Worm (Caenorhabditis elegans): ENCODE data around the gene orc-5.

The orc-5 gene

DNA sequence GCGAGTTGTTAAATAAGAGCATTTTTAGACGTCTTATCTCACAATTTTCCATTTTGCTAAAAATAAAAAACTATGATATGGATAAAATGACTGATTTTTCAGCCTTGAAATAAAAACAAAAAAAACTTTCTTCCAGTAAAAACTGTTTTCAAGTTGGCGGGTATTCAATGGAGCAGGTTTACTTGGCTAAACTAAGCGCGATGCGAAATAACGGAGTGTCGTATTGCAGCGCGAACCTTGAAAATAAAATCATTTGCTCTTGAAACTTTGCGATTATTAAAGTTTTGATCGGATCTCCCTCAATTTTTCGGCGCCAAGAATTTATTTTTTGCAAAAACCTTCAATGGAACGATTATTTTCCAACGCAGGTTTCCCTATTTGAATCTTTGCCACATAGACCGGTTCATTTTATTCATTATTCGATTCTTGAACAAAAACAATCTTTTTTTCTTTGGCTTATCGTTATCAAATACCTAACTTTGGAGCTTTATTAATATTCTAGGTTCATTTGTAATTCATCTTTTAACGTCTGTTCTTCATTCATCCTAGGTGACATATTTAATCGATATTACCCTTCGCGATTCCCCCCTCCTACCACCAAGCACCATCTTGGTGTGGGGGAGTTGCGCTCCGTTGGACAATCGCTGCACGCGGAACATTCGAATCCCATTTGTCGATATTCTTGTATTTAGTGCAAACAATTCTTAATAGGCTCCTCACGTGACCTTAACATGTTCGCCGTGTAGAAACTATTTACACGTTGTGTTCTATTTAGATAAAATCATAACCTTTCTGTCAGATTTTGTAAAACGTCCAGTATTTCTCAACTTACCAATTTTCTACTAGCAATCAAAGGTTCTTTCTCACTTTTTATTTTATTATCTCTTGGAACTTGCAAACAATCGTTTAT, at the start of gene orc-5, which contains the start of gene cyb-1:
Gene orc-5, minus strand, starts transcription at position 62 of the 910 bp plus-strand sequence.
Gene cyb-1, plus strand, starts transcription at position 690 of the 910 bp plus-strand sequence.
- peak; percentile 59 for TF ChIP-seq F33H1.4 (GFP tag; IDR thresholded peaks at IDR 0.05)
- no peak for TF ChIP-seq repo-1 (tag; optimal IDR thresholded peaks at IDR 0.05)
- no peak for TF ChIP-seq lir-1 (GFP tag; conservative IDR thresholded peaks at IDR 0.05)
- TF ChIP-seq F23B12.7 (tag; optimal IDR thresholded peaks at IDR 0.05; ENCODE audit: insufficient read depth): peak; percentile 56
- peak; percentile 99 for TF ChIP-seq attf-3 (GFP tag; conservative IDR thresholded peaks at IDR 0.05)
- no peak for TF ChIP-seq nhr-120 (GFP tag; IDR thresholded peaks at IDR 0.05)
- no peak for TF ChIP-seq Y79H2A.3 (GFP tag; conservative IDR thresholded peaks at IDR 0.05)
- peak; percentile 65 for TF ChIP-seq ceh-91 (GFP tag; IDR thresholded peaks at IDR 0.05)
- TF ChIP-seq mcd-1 (GFP tag; IDR thresholded peaks at IDR 0.05): peak; percentile 83
- no peak for TF ChIP-seq ZK185.1 (tag; optimal IDR thresholded peaks at IDR 0.05; ENCODE audit: poor library complexity, severe bottlenecking)
- peak; percentile 31; the same call in 1 of the 2 replicates for TF ChIP-seq hmg-1.2 (GFP tag; IDR thresholded peaks at IDR 0.05)
- peak; percentile 94 for TF ChIP-seq efl-1 (GFP tag; optimal IDR thresholded peaks at IDR 0.05)
- TF ChIP-seq hsf-1 (GFP tag; IDR thresholded peaks at IDR 0.05): 0 out of 2 replicates have a peak, but pooled peaks have one; percentile 22
- TF ChIP-seq ztf-3 (GFP tag; optimal IDR thresholded peaks at IDR 0.05): no peak
- TF ChIP-seq attf-5 (GFP tag; optimal IDR thresholded peaks at IDR 0.05): peak; percentile 67
- peak; percentile 89 for TF ChIP-seq lin-54 (GFP tag; optimal IDR thresholded peaks at IDR 0.05)
- TF ChIP-seq ztf-22 (GFP tag; optimal IDR thresholded peaks at IDR 0.05): no peak
- TF ChIP-seq mxl-1 (tag; optimal IDR thresholded peaks at IDR 0.05): no peak
- TF ChIP-seq madf-6 (GFP tag; IDR thresholded peaks at IDR 0.05): peak; percentile 88
- peak; percentile 39 for TF ChIP-seq F49E8.2 (tag; optimal IDR thresholded peaks at IDR 0.05; ENCODE audit: insufficient read depth)
- peak; percentile 46; the same call in 1 of the 2 replicates for TF ChIP-seq D2030.7 (GFP tag; IDR thresholded peaks at IDR 0.05)
- TF ChIP-seq snpc-4 (GFP tag; optimal IDR thresholded peaks at IDR 0.05): no peak
- peak in 2 of 4 experiments; percentile 25 to 28 for TF ChIP-seq snpc-4 (tag; optimal IDR thresholded peaks at IDR 0.05)
- TF ChIP-seq lin-35 (GFP tag; optimal IDR thresholded peaks at IDR 0.05): peak in 2 of 3 experiments; percentile 22 to 88
- peak; percentile 76 for TF ChIP-seq dpl-1 (GFP tag; optimal IDR thresholded peaks at IDR 0.05)
- TF ChIP-seq xnd-1 (tag; optimal IDR thresholded peaks at IDR 0.05): peak; percentile 54
- TF ChIP-seq lsl-1 (GFP tag; optimal IDR thresholded peaks at IDR 0.05): peak; percentile 37
- TF ChIP-seq Y53G8AR.9 (GFP tag; conservative IDR thresholded peaks at IDR 0.05): 0 out of 2 replicates have a peak, but pooled peaks have one; percentile 28
- TF ChIP-seq dox-1 (GFP tag; IDR thresholded peaks at IDR 0.05): peak; percentile 18; the same call in 1 of the 2 replicates
- peak; percentile 72 for TF ChIP-seq madf-8 (GFP tag; conservative IDR thresholded peaks at IDR 0.05)
- no peak for TF ChIP-seq ceh-79 (tag; optimal IDR thresholded peaks at IDR 0.05)

DNA sequence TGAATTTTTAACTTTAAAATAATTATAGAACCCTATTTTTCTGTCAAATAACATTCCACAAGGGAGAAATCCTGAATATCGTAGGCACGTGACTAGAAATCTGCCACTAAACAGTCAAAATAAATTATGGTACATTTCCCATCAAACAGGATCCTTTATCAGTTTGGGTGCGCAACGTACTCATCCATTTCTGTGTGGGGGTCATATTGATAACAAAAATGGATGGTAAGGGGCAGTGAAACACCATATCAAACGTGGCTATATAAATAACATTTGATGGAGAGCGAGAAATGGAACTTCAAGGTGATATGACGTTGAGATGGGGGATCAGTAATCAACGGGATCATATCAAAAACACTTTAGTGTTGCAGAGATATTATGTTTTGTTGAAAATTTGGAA, 49.7 kb upstream of the orc-5 start:
- no peak for TF ChIP-seq rec-8 (tag; optimal IDR thresholded peaks at IDR 0.05)
- TF ChIP-seq chd-7 (tag; optimal IDR thresholded peaks at IDR 0.05): no peak
- TF ChIP-seq dpff-1 (tag; optimal IDR thresholded peaks at IDR 0.05): no peak
- TF ChIP-seq pbrm-1 (GFP tag; IDR thresholded peaks at IDR 0.05): no peak
- TF ChIP-seq sea-2 (GFP tag; IDR thresholded peaks at IDR 0.05): no peak
- no peak for TF ChIP-seq attf-3 (GFP tag; conservative IDR thresholded peaks at IDR 0.05)
- TF ChIP-seq pha-4 (tag; optimal IDR thresholded peaks at IDR 0.05): no peak
- no peak for TF ChIP-seq snpc-3.4 (tag; optimal IDR thresholded peaks at IDR 0.05)
- TF ChIP-seq mxl-1 (tag; optimal IDR thresholded peaks at IDR 0.05): no peak
- TF ChIP-seq lir-1 (GFP tag; conservative IDR thresholded peaks at IDR 0.05): no peak
- no peak for TF ChIP-seq bed-1 (GFP tag; IDR thresholded peaks at IDR 0.05)
- TF ChIP-seq B0261.1 (tag; optimal IDR thresholded peaks at IDR 0.05): no peak
- TF ChIP-seq nhr-80 (tag; optimal IDR thresholded peaks at IDR 0.05): no peak
- TF ChIP-seq bed-2 (GFP tag; IDR thresholded peaks at IDR 0.05): no peak
- TF ChIP-seq aptf-2 (GFP tag; conservative IDR thresholded peaks at IDR 0.05): no peak
- TF ChIP-seq lsl-1 (GFP tag; optimal IDR thresholded peaks at IDR 0.05): no peak

All from whole organism, young adult.